Worm (Caenorhabditis elegans): Measurements from ENCODE around the gene Y43E12A.2.
"Not testable (repeated sequence)": the region's sequence is repeated elsewhere in the genome, so short reads cannot be mapped to it uniquely, and the experiment has no call there.

The Y43E12A.2 gene

DNA sequence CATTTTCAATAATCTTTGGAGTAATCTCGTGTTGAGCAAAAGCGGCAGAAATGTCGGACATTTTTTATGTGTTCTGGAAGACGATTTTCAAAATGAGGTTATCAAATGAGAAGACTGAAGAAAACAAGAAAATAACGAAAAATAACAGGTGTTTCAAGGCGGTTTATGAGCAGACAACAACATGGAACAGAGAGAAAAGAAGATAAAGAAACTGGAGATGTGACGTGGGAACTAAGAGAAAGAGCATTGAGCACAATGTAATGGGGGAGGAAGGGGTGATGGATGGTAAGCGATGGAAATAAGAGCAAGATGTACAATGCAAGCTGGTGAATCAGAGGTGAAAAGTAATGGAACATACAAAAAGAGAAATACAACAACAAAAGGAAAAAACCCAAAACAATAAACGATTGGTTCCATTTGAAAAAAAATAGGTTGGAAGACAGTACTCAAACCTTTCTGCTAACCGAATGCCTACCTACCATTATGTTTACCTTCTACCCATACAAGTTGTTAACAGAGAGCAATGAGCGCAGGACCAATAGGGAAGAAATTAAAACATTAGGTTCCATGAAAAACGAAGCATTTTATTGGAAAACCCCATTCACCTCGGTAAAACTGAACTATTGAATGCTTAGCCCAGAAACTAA, 24.2 kb upstream of the Y43E12A.2 start, which contains the start of gene Y69E1A.5:
Y69E1A.5 (minus strand) TSS at position 73 of the 647 bp plus-strand sequence.
- TF ChIP-seq W03F9.2 (tag; optimal IDR thresholded peaks at IDR 0.05) (no peak), him-1 (tag; optimal IDR thresholded peaks at IDR 0.05) (no peak), dao-5 (tag; optimal IDR thresholded peaks at IDR 0.05) (no peak)

DNA sequence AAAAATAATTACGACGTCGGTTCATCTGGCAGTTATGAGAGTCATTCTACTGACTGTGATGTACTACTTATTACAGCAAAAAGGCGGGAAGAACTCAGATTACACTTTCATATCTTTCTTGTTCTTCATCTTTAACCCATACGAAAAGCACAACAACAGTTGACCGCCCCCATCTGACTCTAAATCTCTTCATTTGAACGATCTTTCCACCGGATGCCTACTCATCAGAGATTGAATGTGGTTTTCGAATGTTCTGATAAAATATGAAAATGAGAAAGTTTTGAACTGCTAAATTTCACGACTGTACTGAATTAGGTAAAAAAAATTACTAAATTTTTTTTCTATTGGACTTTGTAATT, 23.7 kb upstream of the Y43E12A.2 start, which contains the start of gene sri-19:
sri-19 (plus strand) TSS at position 143 of the 359 bp plus-strand sequence.
- no peak for TF ChIP-seq W03F9.2 (tag; optimal IDR thresholded peaks at IDR 0.05)
- no peak for TF ChIP-seq him-1 (tag; optimal IDR thresholded peaks at IDR 0.05)
- TF ChIP-seq dao-5 (tag; optimal IDR thresholded peaks at IDR 0.05), result no peak

DNA sequence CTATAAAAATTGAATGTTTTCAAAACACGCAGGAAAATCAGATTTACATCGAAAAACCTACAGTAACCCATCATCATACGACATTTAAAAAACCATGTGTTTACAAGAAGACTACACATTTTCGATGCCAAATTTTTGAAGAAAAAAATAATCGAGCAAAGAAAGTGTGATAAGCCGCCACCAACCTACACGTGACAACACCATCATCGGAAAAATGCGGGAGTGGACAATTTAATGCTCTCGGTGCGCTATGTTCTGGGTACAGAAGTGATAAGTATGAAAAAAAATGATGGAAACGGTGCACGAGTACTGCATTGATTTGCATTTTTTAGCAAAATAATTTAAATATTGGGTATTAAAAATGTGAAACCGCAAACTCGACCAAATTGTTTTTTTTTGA, 17.2 kb upstream of the Y43E12A.2 start:
- no peak for TF ChIP-seq W03F9.2 (tag; optimal IDR thresholded peaks at IDR 0.05)
- no peak for TF ChIP-seq dao-5 (tag; optimal IDR thresholded peaks at IDR 0.05)
- TF ChIP-seq him-1 (tag; optimal IDR thresholded peaks at IDR 0.05), result no peak

DNA sequence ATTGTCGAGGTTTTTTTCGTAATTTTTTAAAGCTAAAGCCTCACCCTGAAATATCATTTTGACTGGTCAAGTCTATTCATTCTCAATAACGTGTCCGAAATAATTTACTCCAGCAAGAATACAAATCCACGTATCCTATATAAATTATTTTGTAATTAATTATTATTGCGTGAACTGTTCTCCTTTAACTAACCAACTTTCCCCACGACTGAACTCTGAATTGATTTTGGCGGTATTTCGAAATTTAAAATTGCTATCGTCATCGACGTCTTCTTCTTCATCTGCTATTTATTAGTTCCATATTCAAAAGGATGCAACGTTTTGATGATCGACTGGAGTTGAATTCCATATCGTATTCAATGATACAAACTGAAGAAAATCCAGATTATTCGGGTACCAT, 15.5 kb upstream of the Y43E12A.2 start, which contains the start of the genes aqp-3 and Y69E1A.8:
aqp-3 (minus strand) TSS at position 101 of the 400 bp plus-strand sequence.
Y69E1A.8 (plus strand) TSS at position 246 of the 400 bp plus-strand sequence.
- TF ChIP-seq dao-5 (tag; optimal IDR thresholded peaks at IDR 0.05), result no peak
- TF ChIP-seq him-1 (tag; optimal IDR thresholded peaks at IDR 0.05), result no peak
- no peak for TF ChIP-seq W03F9.2 (tag; optimal IDR thresholded peaks at IDR 0.05)

- TF ChIP-seq dao-5 (tag; optimal IDR thresholded peaks at IDR 0.05), result no peak
- no peak for TF ChIP-seq W03F9.2 (tag; optimal IDR thresholded peaks at IDR 0.05)
- TF ChIP-seq him-1 (tag; optimal IDR thresholded peaks at IDR 0.05), result no peak
Observed at ce11 chrIV:10970333-10970732, 11.5 kb upstream of the Y43E12A.2 start.

- TF ChIP-seq W03F9.2 (tag; optimal IDR thresholded peaks at IDR 0.05), result no peak
- TF ChIP-seq him-1 (tag; optimal IDR thresholded peaks at IDR 0.05), result no peak
- no peak for TF ChIP-seq dao-5 (tag; optimal IDR thresholded peaks at IDR 0.05)
Observed at ce11 chrIV:10970767-10971166, 11.1 kb upstream of the Y43E12A.2 start.

- no peak for TF ChIP-seq dao-5 (tag; optimal IDR thresholded peaks at IDR 0.05)
- TF ChIP-seq him-1 (tag; optimal IDR thresholded peaks at IDR 0.05), result no peak
- TF ChIP-seq W03F9.2 (tag; optimal IDR thresholded peaks at IDR 0.05), result no peak
Observed at ce11 chrIV:10971636-10972199, 10.1 kb upstream of the Y43E12A.2 start.

DNA sequence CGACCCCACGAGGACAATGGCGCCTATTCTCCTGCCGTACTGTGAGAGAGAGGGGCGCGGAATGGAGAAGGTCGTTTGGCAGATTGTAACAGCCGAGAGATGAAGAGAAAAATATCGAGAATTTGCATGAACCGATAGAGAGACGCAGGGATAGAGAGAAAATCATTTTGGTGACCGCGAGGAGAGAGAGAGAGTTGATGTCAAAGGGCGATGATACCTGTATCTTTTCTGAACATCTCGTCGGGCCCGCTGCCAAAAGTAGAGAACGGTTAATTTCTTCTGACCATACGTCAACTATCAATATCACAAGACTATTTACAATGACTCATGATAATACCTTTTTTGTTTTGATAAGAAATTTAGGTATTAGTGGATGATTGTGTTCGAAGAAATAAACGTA, 5.9 kb upstream of the Y43E12A.2 start:
- TF ChIP-seq him-1 (tag; optimal IDR thresholded peaks at IDR 0.05) (no peak), dao-5 (tag; optimal IDR thresholded peaks at IDR 0.05) (no peak), W03F9.2 (tag; optimal IDR thresholded peaks at IDR 0.05) (no peak)

ce11 chrIV:10978641-10979040, 3.2 kb upstream of the Y43E12A.2 start:
- no peak for TF ChIP-seq W03F9.2 (tag; optimal IDR thresholded peaks at IDR 0.05)
- no peak for TF ChIP-seq him-1 (tag; optimal IDR thresholded peaks at IDR 0.05)
- TF ChIP-seq dao-5 (tag; optimal IDR thresholded peaks at IDR 0.05), result no peak

DNA sequence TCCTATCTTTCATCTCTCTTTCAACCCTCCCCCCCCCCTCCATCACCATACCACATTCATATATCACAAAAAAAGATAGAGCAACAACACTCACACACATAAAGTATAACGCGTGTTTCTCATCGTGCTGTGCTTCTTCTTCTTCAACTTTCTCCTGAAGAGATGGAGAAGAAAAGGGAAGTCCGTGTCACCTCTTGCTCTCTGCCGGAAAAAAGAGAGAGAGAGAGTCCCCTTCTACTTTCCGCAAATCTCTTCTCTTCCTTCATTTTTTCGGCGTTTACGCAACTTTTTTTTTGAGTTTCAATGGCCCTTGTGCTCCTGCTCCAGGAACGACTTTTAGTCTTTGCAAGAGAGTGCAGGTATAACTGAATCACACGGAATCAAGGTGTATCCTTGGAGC, 2.2 kb upstream of the Y43E12A.2 start:
- no peak for TF ChIP-seq dao-5 (tag; optimal IDR thresholded peaks at IDR 0.05)
- no peak for TF ChIP-seq W03F9.2 (tag; optimal IDR thresholded peaks at IDR 0.05)

ce11 chrIV:10980628-10981027, 1.2 kb upstream of the Y43E12A.2 start:
- TF ChIP-seq W03F9.2 (tag; optimal IDR thresholded peaks at IDR 0.05) (no peak), him-1 (tag; optimal IDR thresholded peaks at IDR 0.05) (no peak), dao-5 (tag; optimal IDR thresholded peaks at IDR 0.05) (no peak)

ce11 chrIV:10985568-10986035, 3.7 kb downstream of the Y43E12A.2 start, which contains the start of gene cyb-2.1:
Gene cyb-2.1, plus strand, starts transcription at chrIV:10985985.
- TF ChIP-seq dao-5 (tag; optimal IDR thresholded peaks at IDR 0.05) (no peak), W03F9.2 (tag; optimal IDR thresholded peaks at IDR 0.05) (no peak), him-1 (tag; optimal IDR thresholded peaks at IDR 0.05) (no peak)

- not testable (repeated sequence) for TF ChIP-seq dao-5, him-1, W03F9.2 (tag; optimal IDR thresholded peaks at IDR 0.05)
Observed at ce11 chrIV:10987342-10987945, 5.6 kb downstream of the Y43E12A.2 start, which contains the start of gene Y43E12A.3. Gene Y43E12A.3, plus strand, starts transcription at chrIV:10987895.

DNA sequence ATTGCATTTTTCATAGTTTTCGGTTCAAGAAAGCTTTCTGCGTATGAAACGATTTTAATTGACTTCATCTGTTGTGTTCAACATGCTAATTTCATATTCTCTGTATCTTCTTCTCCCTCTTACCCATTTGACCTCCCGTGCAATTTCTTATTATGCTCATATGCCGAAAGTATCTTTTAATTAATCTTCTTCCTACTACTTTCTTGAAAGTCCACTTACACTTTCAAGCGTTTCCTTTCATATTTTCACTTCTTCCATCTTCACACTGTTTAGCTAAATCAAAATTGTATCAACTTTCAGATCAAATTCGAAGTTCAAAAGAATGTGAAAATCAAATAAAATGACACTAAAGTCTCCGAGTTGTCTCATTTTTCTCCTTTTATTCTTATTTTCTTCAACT, 8.8 kb downstream of the Y43E12A.2 start, which contains the start of gene F13H10.5:
F13H10.5 (plus strand) TSS at position 301 of the 400 bp plus-strand sequence.
- no peak for TF ChIP-seq W03F9.2 (tag; optimal IDR thresholded peaks at IDR 0.05)
- no peak for TF ChIP-seq him-1 (tag; optimal IDR thresholded peaks at IDR 0.05)
- no peak for TF ChIP-seq dao-5 (tag; optimal IDR thresholded peaks at IDR 0.05)
